Worm (Caenorhabditis elegans): ENCODE results near the gene F57A8.7.

ce11 chrV:10105412-10105811, 29.9 kb downstream of the F57A8.7 start, which contains the start of gene C08B6.2:
- no peak for TF ChIP-seq ama-1 (optimal IDR thresholded peaks at IDR 0.05)
- no peak for TF ChIP-seq ama-1 (GFP tag; optimal IDR thresholded peaks at IDR 0.05)
- no peak for TF ChIP-seq lir-1 (GFP tag; conservative IDR thresholded peaks at IDR 0.05)
- TF ChIP-seq B0336.3 (GFP tag; IDR thresholded peaks at IDR 0.05), result no peak
- no peak for TF ChIP-seq F37B4.10 (GFP tag; IDR thresholded peaks at IDR 0.05)
